Fruit fly (Drosophila melanogaster): ENCODE measurements around the gene CG6136.

DNA sequence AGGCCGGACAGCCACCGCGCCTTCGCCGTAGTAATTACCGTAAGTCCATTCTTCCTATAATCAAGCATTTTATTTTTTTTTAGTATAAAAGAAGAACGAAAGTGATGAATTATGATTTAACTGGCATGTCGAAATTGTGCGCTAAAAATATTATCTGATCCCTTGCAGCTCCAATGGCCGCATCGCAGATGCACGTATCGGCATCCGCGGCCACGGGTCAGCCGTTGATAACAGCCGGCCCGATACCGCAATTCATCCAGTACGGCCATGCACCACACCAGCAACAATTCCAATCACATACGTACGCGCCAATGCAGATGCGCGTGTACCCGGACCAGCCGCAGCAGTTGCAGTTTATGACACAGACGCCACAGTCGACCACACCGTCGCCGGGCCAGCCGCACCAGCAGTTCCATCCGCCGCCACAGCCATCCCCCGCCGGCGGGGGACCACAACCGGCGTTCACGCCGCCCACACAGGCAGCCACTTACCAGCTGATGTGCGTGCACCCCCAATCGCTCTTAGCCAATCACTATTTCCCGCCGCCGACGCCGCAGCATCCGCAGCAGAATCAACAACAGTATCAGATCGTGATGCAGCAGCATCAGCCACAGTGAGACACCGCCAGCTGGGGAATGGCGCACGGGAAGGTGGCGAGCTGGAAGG is 43.1 kb upstream of the CG6136 start:
- TF ChIP-seq CG15336 (GFP tag; IDR thresholded peaks at IDR 0.05) (no peak), CG10631 (GFP tag; optimal IDR thresholded peaks at IDR 0.05) (no peak), Lpt (GFP tag; optimal IDR thresholded peaks at IDR 0.05) (no peak), CG11762 (GFP tag; optimal IDR thresholded peaks at IDR 0.05; ENCODE audit: insufficient read depth) (no peak), Hr4 (GFP tag; optimal IDR thresholded peaks at IDR 0.05) (no peak), spab (GFP tag; optimal IDR thresholded peaks at IDR 0.05) (no peak), Ets21C (GFP tag; optimal IDR thresholded peaks at IDR 0.05) (no peak), CG10669 (GFP tag; optimal IDR thresholded peaks at IDR 0.05) (no peak), net (GFP tag; optimal IDR thresholded peaks at IDR 0.05) (no peak), OdsH (GFP tag; optimal IDR thresholded peaks at IDR 0.05) (no peak)

All from whole organism, prepupa.